Worm (Caenorhabditis elegans) whole organism, mixed stage, embryonic: ENCODE measurements around the gene W10C6.2.

Experiments used
- M03D4.4 ChIP-seq: sonication (generic microtip); optimal IDR thresholded peaks from 2 replicates; lab custom pipeline; 2017; ENCODE audit warnings: mild to moderate bottlenecking, missing genetic modification characterization, missing compliant biosample characterization
- bed-3 ChIP-seq: fragments of 200-800 bp; sonication (Bioruptor generic); optimal IDR thresholded peaks from 3 replicates; lab custom pipeline; 2018; ENCODE audit warnings: mild to moderate bottlenecking, missing genetic modification characterization, moderate library complexity, missing compliant biosample characterization
- blmp-1 ChIP-seq: fragments of 150-350 bp; optimal IDR thresholded peaks from 2 replicates; lab custom pipeline; 2014; ENCODE audit warnings: missing biosample characterization, missing genetic modification characterization
- ceh-39 ChIP-seq: fragments of 150-350 bp; optimal IDR thresholded peaks from 2 replicates; lab custom pipeline; 2014; ENCODE audit warnings: missing biosample characterization, missing genetic modification characterization
- ceh-43 ChIP-seq: fragments of 200-800 bp; sonication (Bioruptor generic); optimal IDR thresholded peaks from 2 replicates; lab custom pipeline; 2018; ENCODE audit warnings: mild to moderate bottlenecking, missing genetic modification characterization, moderate library complexity, missing compliant biosample characterization
- ceh-83 ChIP-seq: fragments of 200-800 bp; sonication (Bioruptor generic); optimal IDR thresholded peaks from 2 replicates; lab custom pipeline; 2018; ENCODE audit warnings: mild to moderate bottlenecking, missing genetic modification characterization, missing compliant biosample characterization
- ces-1 ChIP-seq: fragments of 150-350 bp; optimal IDR thresholded peaks from 2 replicates; lab custom pipeline; 2014; ENCODE audit warnings: missing biosample characterization, missing genetic modification reagents, missing genetic modification characterization
- cnd-1 ChIP-seq: fragments of 200-800 bp; sonication (Bioruptor generic); optimal IDR thresholded peaks from 2 replicates; lab custom pipeline; 2018; ENCODE audit warnings: mild to moderate bottlenecking, missing genetic modification characterization, missing compliant biosample characterization
- drap-1 ChIP-seq: fragments of 200-800 bp; sonication (Bioruptor generic); optimal IDR thresholded peaks from 3 replicates; lab custom pipeline; 2018; ENCODE audit warnings: mild to moderate bottlenecking, missing genetic modification characterization, missing compliant biosample characterization
- elt-1 ChIP-seq: sonication (generic microtip); optimal IDR thresholded peaks from 2 replicates; lab custom pipeline; 2017; ENCODE audit warnings: missing genetic modification characterization, mild to moderate bottlenecking, missing compliant biosample characterization, antibody characterized with exemption, moderate library complexity, borderline replicate concordance; ENCODE audit not compliant: insufficient read depth
- elt-3 ChIP-seq: fragments of 150-350 bp; optimal IDR thresholded peaks from 2 replicates; lab custom pipeline; 2014; ENCODE audit warnings: missing biosample characterization, missing genetic modification characterization
- flh-1 ChIP-seq: fragments of 200-800 bp; sonication (Bioruptor generic); optimal IDR thresholded peaks from 2 replicates; lab custom pipeline; 2018; ENCODE audit warnings: mild to moderate bottlenecking, missing genetic modification characterization, moderate library complexity, missing compliant biosample characterization
- ham-2 ChIP-seq: fragments of 200-800 bp; sonication (Bioruptor generic); optimal IDR thresholded peaks from 2 replicates; lab custom pipeline; 2018; ENCODE audit warnings: mild to moderate bottlenecking, missing genetic modification characterization, missing compliant biosample characterization
- hlh-1 ChIP-seq: fragments of 150-350 bp; optimal IDR thresholded peaks from 2 replicates; lab custom pipeline; 2014; ENCODE audit warnings: missing biosample characterization, missing genetic modification reagents, missing genetic modification characterization
- lin-13 ChIP-seq: fragments of 150-350 bp; optimal IDR thresholded peaks from 2 replicates; lab custom pipeline; 2014; ENCODE audit warnings: missing biosample characterization, missing genetic modification characterization
- lin-32 ChIP-seq: fragments of 200-800 bp; sonication (Bioruptor generic); optimal IDR thresholded peaks from 2 replicates; lab custom pipeline; 2018; ENCODE audit warnings: mild to moderate bottlenecking, missing genetic modification characterization, missing compliant biosample characterization
- lsy-2 ChIP-seq: fragments of 150-350 bp; optimal IDR thresholded peaks from 2 replicates; lab custom pipeline; 2014; ENCODE audit warnings: missing biosample characterization, missing genetic modification characterization
- mab-5 ChIP-seq: fragments of 150-350 bp; optimal IDR thresholded peaks from 2 replicates; lab custom pipeline; 2014; ENCODE audit warnings: missing biosample characterization, missing genetic modification characterization
- mep-1 ChIP-seq: fragments of 150-350 bp; optimal IDR thresholded peaks from 2 replicates; lab custom pipeline; 2017; ENCODE audit warnings: missing biosample characterization, missing genetic modification reagents, missing genetic modification characterization, inconsistent platforms
- mls-2 ChIP-seq: sonication (generic microtip); optimal IDR thresholded peaks from 2 replicates; lab custom pipeline; 2016; ENCODE audit warnings: mild to moderate bottlenecking, missing genetic modification characterization, moderate library complexity, missing compliant biosample characterization
- nhr-12 ChIP-seq: fragments of 150-350 bp; optimal IDR thresholded peaks from 2 replicates; lab custom pipeline; 2014; ENCODE audit warnings: missing biosample characterization, missing genetic modification characterization
- nhr-2 ChIP-seq: fragments of 150-350 bp; optimal IDR thresholded peaks from 2 replicates; lab custom pipeline; 2014; ENCODE audit warnings: missing biosample characterization, missing genetic modification characterization
- nhr-237 ChIP-seq: fragments of 150-350 bp; optimal IDR thresholded peaks from 2 replicates; lab custom pipeline; 2014; ENCODE audit warnings: missing biosample characterization, missing genetic modification characterization
- nhr-28 ChIP-seq: fragments of 150-350 bp; optimal IDR thresholded peaks from 2 replicates; lab custom pipeline; 2014; ENCODE audit warnings: missing biosample characterization, missing genetic modification characterization
- nhr-76 ChIP-seq: sonication (generic microtip); optimal IDR thresholded peaks from 2 replicates; lab custom pipeline; 2017; ENCODE audit warnings: missing biosample characterization, missing genetic modification characterization
- pha-4 ChIP-seq: fragments of 150-350 bp; optimal IDR thresholded peaks from 2 replicates; lab custom pipeline; 2018; ENCODE audit warnings: missing biosample characterization, missing genetic modification reagents, missing genetic modification characterization
- sem-2 ChIP-seq: fragments of 200-800 bp; sonication (Bioruptor generic); optimal IDR thresholded peaks from 2 replicates; lab custom pipeline; 2018; ENCODE audit warnings: mild to moderate bottlenecking, missing genetic modification characterization, missing compliant biosample characterization
- snpc-4 ChIP-seq: fragments of 150-350 bp; optimal IDR thresholded peaks from 2 replicates; lab custom pipeline; 2014; ENCODE audit warnings: missing biosample characterization, missing genetic modification characterization
- sptf-1 ChIP-seq: sonication (generic microtip); optimal IDR thresholded peaks from 2 replicates; lab custom pipeline; 2017; ENCODE audit warnings: mild to moderate bottlenecking, missing genetic modification characterization, moderate library complexity, missing compliant biosample characterization
- tbx-8 ChIP-seq: fragments of 200-800 bp; sonication (Bioruptor generic); optimal IDR thresholded peaks from 2 replicates; lab custom pipeline; 2018; ENCODE audit warnings: mild to moderate bottlenecking, missing genetic modification characterization, moderate library complexity, missing compliant biosample characterization
- unc-120 ChIP-seq: sonication (generic microtip); optimal IDR thresholded peaks from 2 replicates; lab custom pipeline; 2017; ENCODE audit warnings: missing genetic modification characterization, missing compliant biosample characterization; ENCODE audit not compliant: poor library complexity, severe bottlenecking
- unc-39 ChIP-seq: fragments of 150-350 bp; optimal IDR thresholded peaks from 2 replicates; lab custom pipeline; 2014; ENCODE audit warnings: missing biosample characterization, missing genetic modification characterization
- unc-62 ChIP-seq: fragments of 150-350 bp; optimal IDR thresholded peaks from 2 replicates; lab custom pipeline; 2014; ENCODE audit warnings: missing biosample characterization, missing genetic modification reagents, missing genetic modification characterization
- zip-8 ChIP-seq: fragments of 150-350 bp; optimal IDR thresholded peaks from 2 replicates; lab custom pipeline; 2014; ENCODE audit warnings: missing biosample characterization, missing genetic modification characterization
- ztf-11 ChIP-seq: fragments of 150-350 bp; optimal IDR thresholded peaks from 2 replicates; lab custom pipeline; 2014; ENCODE audit warnings: missing biosample characterization, missing genetic modification characterization

Gene W10C6.2

DNA sequence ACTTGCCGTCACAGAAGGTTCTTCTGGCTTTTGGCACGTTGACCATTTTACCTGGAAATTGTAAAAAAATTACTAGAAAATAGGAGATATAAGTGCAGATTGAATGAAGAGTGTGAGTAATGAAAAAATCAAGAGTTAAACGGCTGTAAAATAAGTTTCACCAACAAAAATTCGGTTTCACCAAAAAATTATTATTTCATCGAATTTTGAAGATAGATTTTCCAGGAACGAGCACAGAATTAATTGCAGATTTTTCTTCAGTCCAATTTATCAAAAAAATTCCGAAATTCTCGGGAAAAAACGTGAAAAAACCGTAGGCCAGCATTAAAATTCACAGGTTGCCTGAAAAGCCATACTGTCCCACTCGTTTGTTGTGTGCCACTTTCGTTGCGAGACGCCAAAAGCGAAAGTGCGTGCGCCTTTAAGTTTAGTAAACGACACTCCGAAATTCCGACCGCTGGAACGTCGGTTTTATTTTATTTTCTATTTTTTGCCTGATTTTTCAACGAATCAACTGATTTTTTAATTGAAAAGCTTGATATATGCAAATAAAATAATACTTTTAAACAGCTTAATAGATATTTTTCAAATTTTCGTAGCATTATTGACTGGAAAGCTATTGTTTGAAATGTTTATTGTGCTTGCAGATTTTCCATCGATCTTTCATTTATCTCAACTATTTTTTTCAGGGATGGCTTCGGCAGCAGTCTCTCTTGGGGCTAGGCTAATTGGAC, 24.4 kb downstream of the W10C6.2 start, which contains the start of the genes rpl-36.A and nuo-1:
Gene rpl-36.A (minus strand): TSS at position 51 of the 734 bp plus-strand sequence.
Gene nuo-1 (plus strand): TSS at position 684 of the 734 bp plus-strand sequence.
- TF ChIP-seq nhr-12 (tag; lab: Kevin White, UChicago): no peak
- TF ChIP-seq blmp-1 (tag; lab: Kevin White, UChicago): peak; percentile 89
- TF ChIP-seq mls-2 (tag; lab: Kevin White, UChicago): no peak
- no peak for TF ChIP-seq M03D4.4
- TF ChIP-seq ces-1: peak; percentile 53
- TF ChIP-seq unc-120 (tag; lab: Kevin White, UChicago): peak; percentile 80
- TF ChIP-seq nhr-237 (tag; lab: Kevin White, UChicago): peak; percentile 94
- peak; percentile 50 for TF ChIP-seq sptf-1
- TF ChIP-seq ham-2: peak; percentile 1
- no peak for TF ChIP-seq elt-1 (tag; lab: Kevin White, UChicago)
- TF ChIP-seq unc-62 (GFP tag; lab: Kevin White, UChicago): peak; percentile 34
- peak; percentile 4 for TF ChIP-seq drap-1 (GFP tag; lab: Kevin White, UChicago)
- TF ChIP-seq mab-5 (tag; lab: Kevin White, UChicago): no peak
- TF ChIP-seq ztf-11 (tag; lab: Kevin White, UChicago): no peak
- peak; percentile 44 for TF ChIP-seq ceh-39 (tag; lab: Kevin White, UChicago)
- TF ChIP-seq ceh-43: no peak
- peak; percentile 76 for TF ChIP-seq lin-13
- no peak for TF ChIP-seq snpc-4
- TF ChIP-seq lsy-2: peak; percentile 98
- TF ChIP-seq bed-3 (GFP tag; lab: Kevin White, UChicago): no peak
- TF ChIP-seq hlh-1 (tag; lab: Kevin White, UChicago): peak; percentile 55
- TF ChIP-seq unc-39: no peak
- TF ChIP-seq mep-1 (tag; lab: Kevin White, UChicago): peak; percentile 93
- TF ChIP-seq zip-8 (tag; lab: Kevin White, UChicago): no peak
- peak; percentile 73 for TF ChIP-seq pha-4
- no peak for TF ChIP-seq nhr-28 (tag; lab: Kevin White, UChicago)
- no peak for TF ChIP-seq sem-2 (GFP tag; lab: Kevin White, UChicago)

DNA sequence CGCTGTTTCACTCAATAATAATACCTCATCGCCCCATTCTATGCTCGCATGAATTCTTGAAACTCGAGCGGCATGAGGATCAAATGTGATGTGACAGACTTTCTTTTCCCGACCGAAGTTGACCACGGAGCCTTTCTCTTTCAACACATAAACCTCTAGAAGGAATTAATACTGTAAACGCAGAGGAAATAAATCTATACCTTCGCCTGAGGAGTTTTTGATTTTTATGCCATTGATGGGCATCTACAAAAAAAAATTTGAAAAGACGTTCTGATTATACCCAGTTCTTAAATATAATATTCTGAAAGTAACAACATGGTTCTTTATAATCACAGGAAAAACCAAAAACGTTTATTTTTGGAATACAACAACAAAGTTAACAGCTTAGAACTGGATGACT, 25.5 kb downstream of the W10C6.2 start, which contains the start of gene nbs-1:
Gene nbs-1 (minus strand): TSS at position 246 of the 400 bp plus-strand sequence.
- TF ChIP-seq ceh-39 (tag; lab: Kevin White, UChicago): no peak
- no peak for TF ChIP-seq mep-1 (tag; lab: Kevin White, UChicago)
- no peak for TF ChIP-seq snpc-4
- no peak for TF ChIP-seq blmp-1 (tag; lab: Kevin White, UChicago)
- no peak for TF ChIP-seq cnd-1 (tag; lab: Kevin White, UChicago)
- no peak for TF ChIP-seq ces-1
- no peak for TF ChIP-seq lin-32 (GFP tag; lab: Kevin White, UChicago)
- no peak for TF ChIP-seq ceh-43
- no peak for TF ChIP-seq mab-5 (tag; lab: Kevin White, UChicago)
- TF ChIP-seq zip-8 (tag; lab: Kevin White, UChicago): no peak
- no peak for TF ChIP-seq lsy-2
- TF ChIP-seq hlh-1 (tag; lab: Kevin White, UChicago): no peak
- TF ChIP-seq ztf-11 (tag; lab: Kevin White, UChicago): no peak
- no peak for TF ChIP-seq nhr-28 (tag; lab: Kevin White, UChicago)
- no peak for TF ChIP-seq pha-4
- TF ChIP-seq sem-2 (GFP tag; lab: Kevin White, UChicago): no peak
- no peak for TF ChIP-seq elt-3 (tag; lab: Kevin White, UChicago)
- no peak for TF ChIP-seq drap-1 (GFP tag; lab: Kevin White, UChicago)
- no peak for TF ChIP-seq tbx-8

DNA sequence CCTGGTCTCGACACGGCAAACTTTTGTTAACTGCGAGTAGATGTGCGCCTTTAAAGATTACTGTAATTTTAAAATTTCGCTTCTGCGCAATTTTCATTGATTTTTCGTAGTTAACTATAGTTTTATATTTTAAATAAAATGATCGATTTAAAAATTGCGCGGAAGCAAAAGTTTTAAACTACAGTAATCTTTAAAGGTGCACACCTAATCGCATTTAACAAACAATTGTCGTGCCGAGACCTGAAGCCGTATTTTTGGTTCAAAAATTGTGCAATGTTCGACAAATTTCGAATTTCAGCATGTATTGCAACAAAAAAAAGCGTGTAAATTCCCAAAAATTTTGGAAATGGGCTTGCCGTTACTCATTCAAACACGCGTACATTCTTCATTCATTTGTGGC, 27.3 kb downstream of the W10C6.2 start:
- no peak for TF ChIP-seq mep-1 (tag; lab: Kevin White, UChicago)
- no peak for TF ChIP-seq lin-32 (GFP tag; lab: Kevin White, UChicago)
- TF ChIP-seq unc-62 (GFP tag; lab: Kevin White, UChicago): no peak
- no peak for TF ChIP-seq nhr-76 (tag; lab: Kevin White, UChicago)
- TF ChIP-seq unc-120 (tag; lab: Kevin White, UChicago): no peak
- TF ChIP-seq bed-3 (GFP tag; lab: Kevin White, UChicago): no peak
- no peak for TF ChIP-seq nhr-28 (tag; lab: Kevin White, UChicago)
- no peak for TF ChIP-seq mls-2 (tag; lab: Kevin White, UChicago)
- no peak for TF ChIP-seq zip-8 (tag; lab: Kevin White, UChicago)
- no peak for TF ChIP-seq snpc-4
- no peak for TF ChIP-seq pha-4
- no peak for TF ChIP-seq nhr-12 (tag; lab: Kevin White, UChicago)
- TF ChIP-seq sptf-1: no peak
- TF ChIP-seq ceh-43: no peak
- no peak for TF ChIP-seq nhr-2 (tag; lab: Kevin White, UChicago)
- no peak for TF ChIP-seq M03D4.4
- TF ChIP-seq ceh-83 (GFP tag; lab: Kevin White, UChicago): no peak
- TF ChIP-seq lsy-2: no peak
- TF ChIP-seq flh-1: no peak
